Fruit fly (Drosophila melanogaster) whole organism, embryonic: Measurements from ENCODE around the gene Fur2.

ENCODE experiments used
- Awh ChIP-seq: fragments of 200-800 bp; sonication (Bioruptor generic); IDR thresholded peaks from 2 replicates; pipeline ENCODE4, ENCODE4 v1.3.6; 2022; ENCODE audit warnings: missing biosample characterization, missing genetic modification characterization
- Blimp-1 ChIP-seq: fragments of 200-800 bp; sonication (Bioruptor generic); optimal IDR thresholded peaks from 3 replicates; lab custom pipeline; 2018; ENCODE audit warnings: missing biosample characterization, missing genetic modification characterization, mild to moderate bottlenecking, moderate library complexity, missing genetic modification reagents
- CG10267 ChIP-seq: fragments of 200-800 bp; sonication (Bioruptor generic); optimal IDR thresholded peaks from 2 replicates; lab custom pipeline; 2018; ENCODE audit warnings: missing biosample characterization, mild to moderate bottlenecking, missing genetic modification characterization, moderate library complexity
- CG11085 ChIP-seq: fragments of 200-800 bp; sonication (Bioruptor generic); IDR thresholded peaks from 2 replicates; pipeline ENCODE4 v1.3.6; 2022; ENCODE audit warnings: missing biosample characterization, missing genetic modification characterization
- CG11723 ChIP-seq: fragments of 200-800 bp; sonication (Bioruptor generic); optimal IDR thresholded peaks from 2 replicates; lab custom pipeline; 2017; ENCODE audit warnings: missing biosample characterization, mild to moderate bottlenecking, missing genetic modification characterization
- CG12155 ChIP-seq: fragments of 200-800 bp; sonication (Bioruptor generic); optimal IDR thresholded peaks from 3 replicates; lab custom pipeline; 2016; ENCODE audit warnings: missing biosample characterization, missing genetic modification characterization
- CG12659 ChIP-seq: fragments of 200-800 bp; sonication (Bioruptor generic); optimal IDR thresholded peaks from 3 replicates; lab custom pipeline; 2017; ENCODE audit warnings: mild to moderate bottlenecking, missing biosample characterization, missing genetic modification reagents, missing genetic modification characterization
- CG12744 ChIP-seq: fragments of 200-800 bp; sonication (Bioruptor generic); optimal IDR thresholded peaks from 2 replicates; lab custom pipeline; 2016; ENCODE audit warnings: missing biosample characterization, missing genetic modification characterization
- CG15269 ChIP-seq: fragments of 200-800 bp; sonication (Bioruptor generic); optimal IDR thresholded peaks from 2 replicates; lab custom pipeline; 2018; ENCODE audit warnings: missing biosample characterization, mild to moderate bottlenecking, missing genetic modification characterization, moderate library complexity
- CG15696 ChIP-seq: fragments of 200-800 bp; sonication (Bioruptor generic); optimal IDR thresholded peaks from 2 replicates; lab custom pipeline; 2019; ENCODE audit warnings: missing biosample characterization, mild to moderate bottlenecking, missing genetic modification characterization, moderate library complexity
- CG1603 ChIP-seq: fragments of 200-800 bp; sonication (Bioruptor generic); optimal IDR thresholded peaks from 2 replicates; lab custom pipeline; 2019; ENCODE audit warnings: missing biosample characterization, mild to moderate bottlenecking, missing genetic modification characterization, moderate library complexity
- CG1647 ChIP-seq: fragments of 200-800 bp; sonication (Bioruptor generic); optimal IDR thresholded peaks from 3 replicates; lab custom pipeline; 2016; ENCODE audit warnings: missing biosample characterization, missing genetic modification characterization
- CG17802 ChIP-seq: fragments of 200-800 bp; sonication (Bioruptor generic); optimal IDR thresholded peaks from 2 replicates; lab custom pipeline; 2018; ENCODE audit warnings: missing biosample characterization, mild to moderate bottlenecking, missing genetic modification characterization, moderate library complexity
- CG17829 ChIP-seq: fragments of 200-800 bp; optimal IDR thresholded peaks from 2 replicates; lab custom pipeline; 2019; ENCODE audit warnings: missing biosample characterization, mild to moderate bottlenecking, missing genetic modification characterization, moderate library complexity
- CG2116 ChIP-seq: fragments of 200-800 bp; sonication (Bioruptor generic); optimal IDR thresholded peaks from 3 replicates; lab custom pipeline; 2018; ENCODE audit warnings: missing biosample characterization, mild to moderate bottlenecking, missing genetic modification characterization
- CG2120 ChIP-seq: fragments of 200-800 bp; sonication (Bioruptor generic); optimal IDR thresholded peaks from 3 replicates; lab custom pipeline; 2016; ENCODE audit warnings: missing biosample characterization, missing genetic modification characterization
- CG2129 ChIP-seq: fragments of 200-800 bp; sonication (Bioruptor generic); IDR thresholded peaks from 2 replicates; pipeline ENCODE4 v1.3.6; 2022; ENCODE audit warnings: missing biosample characterization, missing genetic modification characterization; ENCODE audit not compliant: partially characterized antibody
- CG31365 ChIP-seq: fragments of 200-800 bp; sonication (Bioruptor generic); optimal IDR thresholded peaks from 2 replicates; lab custom pipeline; 2018; ENCODE audit warnings: missing biosample characterization, mild to moderate bottlenecking, missing genetic modification characterization
- CG32532 ChIP-seq: fragments of 200-800 bp; sonication (Bioruptor generic); IDR thresholded peaks from 2 replicates; pipeline ENCODE4 v1.3.6; 2022; ENCODE audit warnings: missing biosample characterization, missing genetic modification characterization
- CG32767 ChIP-seq: fragments of 200-800 bp; sonication (Bioruptor generic); IDR thresholded peaks from 2 replicates; pipeline ENCODE4 v1.3.6; 2022; ENCODE audit warnings: missing biosample characterization, missing genetic modification characterization
- CG4730 ChIP-seq: fragments of 200-800 bp; sonication (Bioruptor generic); IDR thresholded peaks from 2 replicates; pipeline ENCODE4 v1.3.6; 2022; ENCODE audit warnings: missing biosample characterization, missing genetic modification characterization
- CG6683 ChIP-seq: fragments of 200-800 bp; sonication (Bioruptor generic); optimal IDR thresholded peaks from 2 replicates; lab custom pipeline; 2017; ENCODE audit warnings: missing biosample characterization, mild to moderate bottlenecking, missing genetic modification characterization, missing genetic modification reagents
- CG6791 ChIP-seq: fragments of 200-800 bp; sonication (Bioruptor generic); IDR thresholded peaks from 3 replicates; pipeline ENCODE4 v1.3.6; 2022; ENCODE audit warnings: missing biosample characterization, missing genetic modification characterization; ENCODE audit not compliant: partially characterized antibody
- D19A ChIP-seq: fragments of 200-800 bp; optimal IDR thresholded peaks from 3 replicates; lab custom pipeline; 2019; ENCODE audit warnings: missing biosample characterization, mild to moderate bottlenecking, missing genetic modification characterization, moderate library complexity
- Dip3 ChIP-seq: fragments of 200-800 bp; sonication (Bioruptor generic); optimal IDR thresholded peaks from 3 replicates; lab custom pipeline; 2016; ENCODE audit warnings: missing biosample characterization, missing genetic modification characterization
- Dll ChIP-seq: fragments of 200-800 bp; sonication (Bioruptor generic); IDR thresholded peaks from 4 replicates; pipeline ENCODE4 v1.3.6; 2022; ENCODE audit warnings: missing biosample characterization, missing genetic modification characterization; ENCODE audit not compliant: partially characterized antibody
- MBD-R2 ChIP-seq: fragments of 200-800 bp; sonication (Bioruptor generic); IDR thresholded peaks from 2 replicates; pipeline ENCODE4 v1.3.6; 2022; ENCODE audit warnings: missing biosample characterization, missing genetic modification characterization
- PHDP ChIP-seq: fragments of 200-800 bp; sonication (Bioruptor generic); optimal IDR thresholded peaks from 3 replicates; lab custom pipeline; 2018; ENCODE audit warnings: missing biosample characterization, mild to moderate bottlenecking, missing genetic modification characterization, moderate library complexity
- Side ChIP-seq: fragments of 200-800 bp; sonication (Bioruptor generic); optimal IDR thresholded peaks from 2 replicates; lab custom pipeline; 2016; ENCODE audit warnings: missing biosample characterization, missing genetic modification characterization
- Sin3A ChIP-seq: fragments of >200 bp; optimal IDR thresholded peaks from 2 replicates; lab custom pipeline; 2018
- Ssrp ChIP-seq: fragments of 200-800 bp; sonication (Bioruptor generic); optimal IDR thresholded peaks from 2 replicates; lab custom pipeline; 2018; ENCODE audit warnings: missing biosample characterization, mild to moderate bottlenecking, missing genetic modification characterization, moderate library complexity
- ap ChIP-seq: fragments of 200-800 bp; sonication (Bioruptor generic); IDR thresholded peaks from 2 replicates; pipeline ENCODE4 v1.3.6; 2022; ENCODE audit warnings: missing biosample characterization, missing genetic modification characterization
- bowl ChIP-seq: fragments of 200-800 bp; sonication (Bioruptor generic); IDR thresholded peaks from 2 replicates; pipeline ENCODE4 v1.3.6; 2022; ENCODE audit warnings: missing biosample characterization, missing genetic modification characterization
- dmrt11E ChIP-seq: fragments of 200-800 bp; sonication (Bioruptor generic); optimal IDR thresholded peaks from 3 replicates; lab custom pipeline; 2018; ENCODE audit warnings: missing biosample characterization, mild to moderate bottlenecking, missing genetic modification characterization, moderate library complexity
- dmrt99B ChIP-seq: fragments of 200-800 bp; sonication (Bioruptor generic); optimal IDR thresholded peaks from 2 replicates; lab custom pipeline; 2018; ENCODE audit warnings: missing biosample characterization, mild to moderate bottlenecking, missing genetic modification characterization, moderate library complexity
- esg ChIP-seq: fragments of 200-800 bp; sonication (Bioruptor generic); conservative IDR thresholded peaks from 2 replicates; pipeline ENCODE4 v1.3.6; 2022; ENCODE audit warnings: missing biosample characterization, missing genetic modification characterization
- fd3F ChIP-seq: fragments of 200-800 bp; sonication (Bioruptor generic); optimal IDR thresholded peaks from 2 replicates; lab custom pipeline; 2018; ENCODE audit warnings: missing biosample characterization, mild to moderate bottlenecking, missing genetic modification characterization, moderate library complexity
- fu2 ChIP-seq: fragments of 200-800 bp; sonication (Bioruptor generic); optimal IDR thresholded peaks from 2 replicates; lab custom pipeline; 2016; ENCODE audit warnings: missing biosample characterization, missing genetic modification characterization
- jing ChIP-seq: fragments of 200-800 bp; sonication (Bioruptor generic); optimal IDR thresholded peaks from 2 replicates; lab custom pipeline; 2018; ENCODE audit warnings: missing biosample characterization, mild to moderate bottlenecking, missing genetic modification characterization
- kni ChIP-seq: fragments of 200-800 bp; sonication (Bioruptor generic); optimal IDR thresholded peaks from 3 replicates; lab custom pipeline; 2017; ENCODE audit warnings: mild to moderate bottlenecking, missing biosample characterization, missing genetic modification reagents, missing genetic modification characterization
- nerfin-2 ChIP-seq: fragments of 200-800 bp; sonication (Bioruptor generic); IDR thresholded peaks from 2 replicates; pipeline ENCODE4 v1.3.6; 2022; ENCODE audit warnings: missing biosample characterization, missing genetic modification characterization; ENCODE audit not compliant: partially characterized antibody
- phol ChIP-seq: fragments of 200-800 bp; sonication (Bioruptor generic); optimal IDR thresholded peaks from 3 replicates; lab custom pipeline; 2018; ENCODE audit warnings: missing biosample characterization, mild to moderate bottlenecking, missing genetic modification characterization, moderate library complexity
- repo ChIP-seq: fragments of 200-800 bp; sonication (Bioruptor generic); optimal IDR thresholded peaks from 2 replicates; lab custom pipeline; 2016; ENCODE audit warnings: missing biosample characterization, missing genetic modification characterization
- scrt ChIP-seq: fragments of 200-800 bp; sonication (Bioruptor generic); optimal IDR thresholded peaks from 2 replicates; lab custom pipeline; 2018; ENCODE audit warnings: missing biosample characterization, mild to moderate bottlenecking, missing genetic modification characterization, moderate library complexity
- sug ChIP-seq: fragments of 200-800 bp; optimal IDR thresholded peaks from 2 replicates; lab custom pipeline; 2019; ENCODE audit warnings: missing biosample characterization, mild to moderate bottlenecking, missing genetic modification characterization, moderate library complexity
- tgo ChIP-seq: fragments of 200-800 bp; sonication (Bioruptor generic); IDR thresholded peaks from 3 replicates; pipeline ENCODE4 v1.3.6; 2022; ENCODE audit warnings: missing biosample characterization, missing genetic modification characterization
- vnd ChIP-seq: fragments of 200-800 bp; sonication (Bioruptor generic); IDR thresholded peaks from 3 replicates; pipeline ENCODE4 v1.3.6; 2022; ENCODE audit warnings: missing biosample characterization, missing genetic modification characterization; ENCODE audit not compliant: partially characterized antibody
- wdn ChIP-seq: fragments of 200-800 bp; sonication (Bioruptor generic); IDR thresholded peaks from 2 replicates; pipeline ENCODE4 v1.3.6; 2022; ENCODE audit warnings: missing biosample characterization, missing genetic modification characterization
- zf30C ChIP-seq: fragments of 200-800 bp; sonication (Bioruptor generic); optimal IDR thresholded peaks from 3 replicates; lab custom pipeline; 2018; ENCODE audit warnings: missing biosample characterization, mild to moderate bottlenecking, missing genetic modification characterization

The Fur2 gene

dm6 chrX:16331562-16332233 lies 41.2 kb upstream of the Fur2 start (continued):
- TF ChIP-seq CG1603 (tag; lab: Kevin White, UChicago) (peak; percentile 59), CG15269 (tag; lab: Kevin White, UChicago) (no peak), kni (peak; percentile 14), CG32767 (GFP tag; lab: Robert Waterston, UW) (no peak), Awh (no peak), vnd (GFP tag; lab: Robert Waterston, UW) (peak; percentile 61; the same call in 2 of the 3 replicates), nerfin-2 (GFP tag; lab: Robert Waterston, UW) (0 out of 2 replicates have a peak, but pooled peaks have one; percentile 15), CG15696 (no peak), CG17829 (no peak), PHDP (no peak), esg (no peak), CG2116 (GFP tag; lab: Kevin White, UChicago) (peak; percentile 53), CG1647 (GFP tag; lab: Kevin White, UChicago) (no peak), CG17802 (tag; lab: Kevin White, UChicago) (peak; percentile 78), CG6683 (GFP tag; lab: Kevin White, UChicago) (no peak), sug (no peak), fd3F (GFP tag; lab: Kevin White, UChicago) (no peak), CG2120 (GFP tag; lab: Kevin White, UChicago) (no peak), scrt (GFP tag; lab: Kevin White, UChicago) (no peak), jing (GFP tag; lab: Kevin White, UChicago) (no peak), CG11723 (GFP tag; lab: Kevin White, UChicago) (no peak), CG31365 (no peak), CG2129 (GFP tag; lab: Robert Waterston, UW) (peak; percentile 71), tgo (GFP tag; lab: Robert Waterston, UW) (no peak), Dll (GFP tag; lab: Robert Waterston, UW) (peak; percentile 77), MBD-R2 (peak; percentile 47; the same call in 1 of the 2 replicates), Sin3A (lab: Kevin White, UChicago) (peak; percentile 21), bowl (GFP tag; lab: Robert Waterston, UW) (no peak), Side (GFP tag; lab: Kevin White, UChicago) (no peak), wdn (GFP tag; lab: Robert Waterston, UW) (no peak), CG10267 (tag; lab: Kevin White, UChicago) (no peak), CG32532 (no peak), Blimp-1 (GFP tag; lab: Kevin White, UChicago) (no peak), dmrt11E (no peak), fu2 (GFP tag; lab: Kevin White, UChicago) (no peak), D19A (tag; lab: Kevin White, UChicago) (no peak), CG12744 (no peak), ap (GFP tag; lab: Robert Waterston, UW) (no peak), CG4730 (GFP tag; lab: Robert Waterston, UW) (no peak), Ssrp (tag; lab: Kevin White, UChicago) (no peak), CG12155 (no peak), CG12659 (GFP tag; lab: Kevin White, UChicago) (peak; percentile 39), phol (tag; lab: Kevin White, UChicago) (peak; percentile 5), Dip3 (GFP tag; lab: Kevin White, UChicago) (no peak), CG6791 (peak; percentile 84), CG11085 (GFP tag; lab: Robert Waterston, UW) (no peak), dmrt99B (tag; lab: Kevin White, UChicago) (no peak), zf30C (peak; percentile 60), repo (no peak)
